1 fruit fly cellular context compared by ENCODE assay signal in genomic region chr3R:19612908-19613431, dm6.
TF ChIP-seq lines count a peak whose summit lies in the region.

TSS of gene CG16727 (plus strand) at chr3R:19613381.

TF ChIP-seq in whole organism, embryonic, 481 proteins besides CTCF, POLR2A, EP300 and RAD21 (continued from another document):
- TF ChIP-seq CG5180 (GFP tag; optimal IDR thresholded peaks at IDR 0.05; lab: Kevin White, UChicago) = peak; percentile 33
- TF ChIP-seq gem (tag; optimal IDR thresholded peaks at IDR 0.05; lab: Kevin White, UChicago) = peak; percentile 28
- peak; percentile 30 for TF ChIP-seq BtbVII (GFP tag; optimal IDR thresholded peaks at IDR 0.05; lab: Kevin White, UChicago)
- 0 out of 3 replicates have a peak, but pooled peaks have one; percentile 20 for TF ChIP-seq CG3726 (GFP tag; IDR thresholded peaks at IDR 0.05; lab: Robert Waterston, UW)
- TF ChIP-seq salm (tag; optimal IDR thresholded peaks at IDR 0.05; lab: Kevin White, UChicago) = peak; percentile 6
- TF ChIP-seq Sry-β (GFP tag; optimal IDR thresholded peaks at IDR 0.05; lab: Kevin White, UChicago) = no peak
- TF ChIP-seq Ptx1 (GFP tag; IDR thresholded peaks at IDR 0.05; lab: Robert Waterston, UW) = no peak
- TF ChIP-seq run (tag; optimal IDR thresholded peaks at IDR 0.05; lab: Kevin White, UChicago) = peak; percentile 16
- TF ChIP-seq schlank (tag; optimal IDR thresholded peaks at IDR 0.05; lab: Kevin White, UChicago) = peak; percentile 40
- peak; percentile 31 for TF ChIP-seq CG6813 (GFP tag; optimal IDR thresholded peaks at IDR 0.05; lab: Kevin White, UChicago)
- no peak for TF ChIP-seq dati (GFP tag; IDR thresholded peaks at IDR 0.05; lab: Robert Waterston, UW)
- TF ChIP-seq CG12769 (tag; optimal IDR thresholded peaks at IDR 0.05; lab: Kevin White, UChicago) = peak; percentile 4
- peak; percentile 28 for TF ChIP-seq CG7987 (GFP tag; optimal IDR thresholded peaks at IDR 0.05; lab: Kevin White, UChicago)
- no peak for TF ChIP-seq CG9727 (GFP tag; optimal IDR thresholded peaks at IDR 0.05; lab: Kevin White, UChicago)
- TF ChIP-seq HHEX (GFP tag; optimal IDR thresholded peaks at IDR 0.05; lab: Kevin White, UChicago) = peak; percentile 35
- TF ChIP-seq Blimp-1 (GFP tag; optimal IDR thresholded peaks at IDR 0.05; lab: Kevin White, UChicago) = peak; percentile 21
- peak; percentile 11 for TF ChIP-seq org-1 (GFP tag; optimal IDR thresholded peaks at IDR 0.05; lab: Kevin White, UChicago)
- 0 out of 2 replicates have a peak, but pooled peaks have one; percentile 10 for TF ChIP-seq seq (GFP tag; IDR thresholded peaks at IDR 0.05; lab: Robert Waterston, UW)
- TF ChIP-seq repo (GFP tag; optimal IDR thresholded peaks at IDR 0.05; lab: Kevin White, UChicago) = no peak
- TF ChIP-seq CG13296 (GFP tag; optimal IDR thresholded peaks at IDR 0.05; lab: Kevin White, UChicago) = peak; percentile 65
- TF ChIP-seq CG17359 (tag; optimal IDR thresholded peaks at IDR 0.05; lab: Kevin White, UChicago) = peak; percentile 36
- TF ChIP-seq odd (GFP tag; optimal IDR thresholded peaks at IDR 0.05; lab: Kevin White, UChicago) = peak; percentile 35
- TF ChIP-seq lab (GFP tag; optimal IDR thresholded peaks at IDR 0.05; lab: Kevin White, UChicago) = peak; percentile 68
- no peak for TF ChIP-seq Antp (GFP tag; optimal IDR thresholded peaks at IDR 0.05; lab: Kevin White, UChicago)
- peak; percentile 52 for TF ChIP-seq CG18599 (GFP tag; optimal IDR thresholded peaks at IDR 0.05; lab: Kevin White, UChicago)
- TF ChIP-seq CG13424 (tag; optimal IDR thresholded peaks at IDR 0.05; lab: Kevin White, UChicago) = peak; percentile 38
- no peak for TF ChIP-seq az2 (GFP tag; optimal IDR thresholded peaks at IDR 0.05; lab: Kevin White, UChicago)
- 0 out of 2 replicates have a peak, but pooled peaks have one; percentile 12 for TF ChIP-seq Rfx (GFP tag; IDR thresholded peaks at IDR 0.05; lab: Robert Waterston, UW)
- TF ChIP-seq CG6854 (GFP tag; optimal IDR thresholded peaks at IDR 0.05; lab: Kevin White, UChicago) = peak; percentile 36
- no peak for TF ChIP-seq fru (optimal IDR thresholded peaks at IDR 0.05; lab: Kevin White, UChicago)
- peak; percentile 22 for TF ChIP-seq CG10209 (GFP tag; optimal IDR thresholded peaks at IDR 0.05; lab: Kevin White, UChicago)
- no peak for TF ChIP-seq otp (GFP tag; IDR thresholded peaks at IDR 0.05; lab: Robert Waterston, UW)
- TF ChIP-seq CG3281 (GFP tag; optimal IDR thresholded peaks at IDR 0.05; lab: Kevin White, UChicago) = peak; percentile 52
